Worm (Caenorhabditis elegans) whole organism, midembryonic: ENCODE data around the gene cct-1.

Experiments used
- T22C8.4 ChIP-seq: fragments of 200-800 bp; sonication (Bioruptor generic); IDR thresholded peaks from 2 replicates; pipeline ENCODE4 v1.3.6; 2022; ENCODE audit warnings: missing genetic modification characterization, missing compliant biosample characterization
- cog-1 ChIP-seq: sonication (generic microtip); optimal IDR thresholded peaks from 2 replicates; lab custom pipeline; 2016; ENCODE audit warnings: missing genetic modification characterization, missing compliant biosample characterization
- flt-1 ChIP-seq: fragments of 200-800 bp; sonication (Bioruptor generic); IDR thresholded peaks from 2 replicates; pipeline ENCODE4 v1.3.6; 2022; ENCODE audit warnings: missing genetic modification characterization, missing compliant biosample characterization
- klf-2 ChIP-seq: fragments of 200-800 bp; sonication (Bioruptor generic); conservative IDR thresholded peaks from 2 replicates; pipeline ENCODE4 v1.3.6; 2022; ENCODE audit warnings: missing genetic modification reagents, missing genetic modification characterization, missing compliant biosample characterization
- ref-1 ChIP-seq: fragments of 200-800 bp; sonication (Bioruptor generic); conservative IDR thresholded peaks from 2 replicates; pipeline ENCODE4 v1.3.6; 2022; ENCODE audit warnings: missing genetic modification reagents, missing genetic modification characterization, missing compliant biosample characterization
- tab-1 ChIP-seq: fragments of 200-800 bp; sonication (Bioruptor generic); IDR thresholded peaks from 2 replicates; pipeline ENCODE4 v1.3.6; 2022; ENCODE audit warnings: missing genetic modification characterization, missing compliant biosample characterization
- ztf-29 ChIP-seq: fragments of 200-800 bp; sonication (Bioruptor generic); IDR thresholded peaks from 2 replicates; pipeline ENCODE4 v1.3.6; 2022; ENCODE audit warnings: missing genetic modification reagents, missing genetic modification characterization, missing compliant biosample characterization

DNA sequence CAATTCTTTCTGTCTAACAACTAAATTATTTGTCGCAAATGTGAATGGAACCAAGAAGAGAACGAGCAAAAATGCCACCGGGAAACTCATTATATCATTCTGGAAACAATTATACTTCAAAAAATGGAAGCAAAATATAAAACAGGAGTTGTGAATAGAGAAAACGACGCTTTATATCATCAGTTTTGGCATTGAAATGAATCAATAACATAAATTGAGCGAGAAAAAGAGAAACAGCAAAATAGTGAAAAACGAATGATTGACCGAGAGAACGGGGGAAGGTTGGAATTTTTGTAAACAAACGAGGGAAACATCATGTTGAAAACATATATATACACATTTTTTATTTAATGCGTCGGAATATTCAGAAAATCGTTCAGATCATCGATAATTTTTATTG lies 48.4 kb upstream of the cct-1 start, which contains the start of gene ctns-1:
- TF ChIP-seq klf-2 (no peak), ztf-29 (GFP tag; lab: Robert Waterston, UW) (no peak), cog-1 (tag; lab: Kevin White, UChicago) (no peak), flt-1 (GFP tag; lab: Robert Waterston, UW) (no peak), tab-1 (GFP tag; lab: Robert Waterston, UW) (no peak), T22C8.4 (GFP tag; lab: Robert Waterston, UW) (no peak), ref-1 (no peak)
